Fruit fly (Drosophila melanogaster): Measurements from ENCODE around the gene squ.

Gene squ

DNA sequence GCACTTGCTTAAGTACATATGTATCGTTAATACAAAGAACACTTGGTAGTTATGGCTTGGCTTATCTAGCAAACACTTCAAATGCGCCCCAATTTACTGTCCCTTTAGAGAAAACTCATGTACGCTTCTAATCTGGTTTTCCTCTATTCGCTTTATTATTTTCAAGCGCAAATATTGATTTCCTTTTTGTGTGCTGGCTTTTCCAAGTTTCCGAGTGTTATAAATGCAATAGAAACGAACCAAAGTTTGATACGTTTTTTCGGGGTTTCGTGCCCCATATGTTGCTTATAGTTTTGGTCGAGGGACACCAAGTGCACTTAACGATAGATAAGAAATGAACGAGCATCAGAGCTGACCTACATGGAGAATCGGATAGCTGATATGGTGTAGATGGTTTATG, 34.1 kb downstream of the squ start (continued):
- TF ChIP-seq row (GFP tag; IDR thresholded peaks at IDR 0.05) = no peak
- TF ChIP-seq CG15479 (GFP tag; optimal IDR thresholded peaks at IDR 0.05) = no peak
- no peak for TF ChIP-seq lola (GFP tag; optimal IDR thresholded peaks at IDR 0.05)
- no peak for TF ChIP-seq HLH4C (GFP tag; IDR thresholded peaks at IDR 0.05; ENCODE audit: partially characterized antibody)
- TF ChIP-seq CG9437 (GFP tag; optimal IDR thresholded peaks at IDR 0.05) = no peak
- no peak for TF ChIP-seq CG17186 (GFP tag; optimal IDR thresholded peaks at IDR 0.05)
- TF ChIP-seq D (optimal IDR thresholded peaks at IDR 0.05) = no peak
- no peak for TF ChIP-seq D (GFP tag; optimal IDR thresholded peaks at IDR 0.05)
- TF ChIP-seq CG3407 (GFP tag; optimal IDR thresholded peaks at IDR 0.05) = peak; percentile 6
- TF ChIP-seq CG3281 (GFP tag; optimal IDR thresholded peaks at IDR 0.05) = no peak
- peak; percentile 37 for TF ChIP-seq CG17568 (GFP tag; optimal IDR thresholded peaks at IDR 0.05)
- TF ChIP-seq Mad (GFP tag; optimal IDR thresholded peaks at IDR 0.05) = no peak
- TF ChIP-seq CG18011 (GFP tag; optimal IDR thresholded peaks at IDR 0.05) = no peak
- 0 out of 3 replicates have a peak, but pooled peaks have one; percentile 7 for TF ChIP-seq ken (GFP tag; IDR thresholded peaks at IDR 0.05)
- TF ChIP-seq nau (GFP tag; optimal IDR thresholded peaks at IDR 0.05) = no peak
- peak; percentile 11 for TF ChIP-seq CG4707 (GFP tag; optimal IDR thresholded peaks at IDR 0.05)
- peak; percentile 29 for TF ChIP-seq Deaf1 (tag; optimal IDR thresholded peaks at IDR 0.05)
- no peak for TF ChIP-seq Eip74EF (GFP tag; optimal IDR thresholded peaks at IDR 0.05)
- no peak for TF ChIP-seq CG12219 (GFP tag; optimal IDR thresholded peaks at IDR 0.05)
- no peak for TF ChIP-seq CG14667 (GFP tag; IDR thresholded peaks at IDR 0.05)
- TF ChIP-seq bsh (GFP tag; optimal IDR thresholded peaks at IDR 0.05) = peak in 1 of 2 experiments; percentile 21
- TF ChIP-seq pum (GFP tag; optimal IDR thresholded peaks at IDR 0.05) = no peak
- no peak for TF ChIP-seq CG6689 (GFP tag; IDR thresholded peaks at IDR 0.05)
- no peak for TF ChIP-seq HmgZ (tag; optimal IDR thresholded peaks at IDR 0.05)
- peak; percentile 46 for TF ChIP-seq CG15601 (tag; optimal IDR thresholded peaks at IDR 0.05)
- TF ChIP-seq Ets97D (GFP tag; optimal IDR thresholded peaks at IDR 0.05) = no peak
- peak; percentile 21 for TF ChIP-seq twi (tag; optimal IDR thresholded peaks at IDR 0.05)
- TF ChIP-seq Dip3 (GFP tag; optimal IDR thresholded peaks at IDR 0.05) = no peak
- no peak for TF ChIP-seq kay (GFP tag; optimal IDR thresholded peaks at IDR 0.05)
- no peak for TF ChIP-seq gt (GFP tag; IDR thresholded peaks at IDR 0.05)
- TF ChIP-seq CG2199 (GFP tag; IDR thresholded peaks at IDR 0.05) = 0 out of 3 replicates have a peak, but pooled peaks have one; percentile 45
- peak; percentile 3 for TF ChIP-seq Kr (GFP tag; optimal IDR thresholded peaks at IDR 0.05)
- no peak for TF ChIP-seq Dll (GFP tag; IDR thresholded peaks at IDR 0.05; ENCODE audit: partially characterized antibody)
- peak; percentile 18 for TF ChIP-seq PHDP (tag; optimal IDR thresholded peaks at IDR 0.05)
- no peak for TF ChIP-seq CG14014 (GFP tag; IDR thresholded peaks at IDR 0.05)
- peak; percentile 21 for TF ChIP-seq ATbp (GFP tag; optimal IDR thresholded peaks at IDR 0.05)
- TF ChIP-seq CG10321 (GFP tag; IDR thresholded peaks at IDR 0.05) = no peak
- no peak for TF ChIP-seq CG10209 (GFP tag; optimal IDR thresholded peaks at IDR 0.05)
- TF ChIP-seq Lhr (GFP tag; optimal IDR thresholded peaks at IDR 0.05) = no peak
- peak; percentile 43 for TF ChIP-seq CG2202 (tag; optimal IDR thresholded peaks at IDR 0.05)
- TF ChIP-seq dmrt11E (tag; optimal IDR thresholded peaks at IDR 0.05) = peak; percentile 32
- TF ChIP-seq CG8089 (GFP tag; optimal IDR thresholded peaks at IDR 0.05) = no peak
- TF ChIP-seq slou (GFP tag; optimal IDR thresholded peaks at IDR 0.05) = no peak
- TF ChIP-seq sens (GFP tag) = peak; percentile 70
- TF ChIP-seq CG10431 (GFP tag; optimal IDR thresholded peaks at IDR 0.05) = peak; percentile 75
- TF ChIP-seq fd96Cb (tag; optimal IDR thresholded peaks at IDR 0.05) = no peak
- no peak for TF ChIP-seq luna (GFP tag; optimal IDR thresholded peaks at IDR 0.05)
- no peak for TF ChIP-seq CG16863 (GFP tag; optimal IDR thresholded peaks at IDR 0.05)
- no peak for TF ChIP-seq Sox102F (GFP tag; optimal IDR thresholded peaks at IDR 0.05)
- peak; percentile 22 for TF ChIP-seq CG1529 (GFP tag; optimal IDR thresholded peaks at IDR 0.05)
- TF ChIP-seq CG3726 (GFP tag; IDR thresholded peaks at IDR 0.05) = no peak

Data from whole organism, embryonic.